Worm (Caenorhabditis elegans): ENCODE data around the gene Y65A5A.2.

ce11 chrIV:16446664-16447063, 34.8 kb downstream of the Y65A5A.2 start:
- no peak for TF ChIP-seq tbx-2 (tag; optimal IDR thresholded peaks at IDR 0.05)
- TF ChIP-seq lsy-2 (tag; optimal IDR thresholded peaks at IDR 0.05): no peak
- no peak for TF ChIP-seq nhr-76 (tag; optimal IDR thresholded peaks at IDR 0.05)
- TF ChIP-seq ama-1 (optimal IDR thresholded peaks at IDR 0.05): no peak

Measured in whole organism, L1 larva.